Worm (Caenorhabditis elegans) whole organism, L3 larva: ENCODE data around the gene F02E11.2.

Experiments used
- R02D3.7 ChIP-seq: fragments of 150-350 bp; optimal IDR thresholded peaks from 2 replicates; lab custom pipeline; 2014; ENCODE audit warnings: missing biosample characterization, missing genetic modification characterization
- ZK546.5 ChIP-seq: sonication (generic microtip); optimal IDR thresholded peaks from 2 replicates; lab custom pipeline; 2017; ENCODE audit warnings: missing biosample characterization, missing genetic modification characterization
- aly-2 ChIP-seq: fragments of 150-350 bp; optimal IDR thresholded peaks from 2 replicates; lab custom pipeline; 2014; ENCODE audit warnings: missing biosample characterization, missing genetic modification characterization
- ceh-16 ChIP-seq: sonication (generic microtip); optimal IDR thresholded peaks from 2 replicates; lab custom pipeline; 2017; ENCODE audit warnings: missing biosample characterization, missing genetic modification characterization
- ceh-82 ChIP-seq: fragments of 150-350 bp; optimal IDR thresholded peaks from 2 replicates; lab custom pipeline; 2014; ENCODE audit warnings: missing biosample characterization, missing genetic modification characterization
- daf-12 ChIP-seq: fragments of 150-350 bp; optimal IDR thresholded peaks from 2 replicates; lab custom pipeline; 2014; ENCODE audit warnings: missing biosample characterization, missing genetic modification reagents, missing genetic modification characterization
- egl-27 ChIP-seq: sonication (generic microtip); optimal IDR thresholded peaks from 4 replicates; lab custom pipeline; 2017; ENCODE audit warnings: missing biosample characterization, missing genetic modification reagents, missing genetic modification characterization
- egl-5 ChIP-seq: fragments of 150-350 bp; optimal IDR thresholded peaks from 2 replicates; lab custom pipeline; 2017; ENCODE audit warnings: missing biosample characterization, missing genetic modification reagents, missing genetic modification characterization, inconsistent platforms
- elt-1 ChIP-seq: fragments of 150-350 bp; optimal IDR thresholded peaks from 2 replicates; lab custom pipeline; 2014; ENCODE audit warnings: missing biosample characterization, missing genetic modification characterization
- elt-2 ChIP-seq: sonication (generic microtip); optimal IDR thresholded peaks from 2 replicates; lab custom pipeline; 2016; ENCODE audit warnings: missing genetic modification reagents, mild to moderate bottlenecking, missing genetic modification characterization, missing compliant biosample characterization
- elt-3 ChIP-seq, 3 experiments: fragments of 150-350 bp in 1 of 3; sonication (generic microtip) in 2 of 3; optimal IDR thresholded peaks; 2 replicates in 2 of 3; 4 replicates in 1 of 3; lab custom pipeline; 2014 to 2017; ENCODE audit warnings: missing biosample characterization in 3 of 3, missing genetic modification characterization in 3 of 3
- eor-1 ChIP-seq, 2 experiments: fragments of 150-350 bp; optimal IDR thresholded peaks; 2 replicates each; lab custom pipeline; 2014 to 2018; ENCODE audit warnings: missing biosample characterization in 2 of 2, missing genetic modification characterization in 2 of 2
- fkh-10 ChIP-seq: sonication (generic microtip); optimal IDR thresholded peaks from 2 replicates; lab custom pipeline; 2017; ENCODE audit warnings: missing biosample characterization, missing genetic modification reagents, missing genetic modification characterization
- fos-1 ChIP-seq: fragments of 150-350 bp; optimal IDR thresholded peaks from 2 replicates; lab custom pipeline; 2014; ENCODE audit warnings: missing biosample characterization, missing genetic modification characterization
- hmg-11 ChIP-seq: sonication (generic microtip); optimal IDR thresholded peaks from 2 replicates; lab custom pipeline; 2016; ENCODE audit warnings: missing genetic modification characterization, missing compliant biosample characterization
- jun-1 ChIP-seq: fragments of 150-350 bp; optimal IDR thresholded peaks from 2 replicates; lab custom pipeline; 2014; ENCODE audit warnings: missing biosample characterization, missing genetic modification reagents, missing genetic modification characterization
- lin-15B ChIP-seq: fragments of 150-350 bp; optimal IDR thresholded peaks from 2 replicates; lab custom pipeline; 2014; ENCODE audit warnings: missing biosample characterization, missing genetic modification characterization
- mml-1 ChIP-seq: fragments of 150-350 bp; sonication (generic microtip); optimal IDR thresholded peaks from 3 replicates; lab custom pipeline; 2014; ENCODE audit warnings: missing biosample characterization, missing genetic modification characterization
- nfya-1 ChIP-seq: sonication (generic microtip); optimal IDR thresholded peaks from 2 replicates; lab custom pipeline; 2017; ENCODE audit warnings: missing genetic modification characterization, mild to moderate bottlenecking, missing compliant biosample characterization, antibody characterized with exemption, moderate library complexity; ENCODE audit not compliant: insufficient read depth
- nhr-11 ChIP-seq: fragments of 150-350 bp; optimal IDR thresholded peaks from 2 replicates; lab custom pipeline; 2014; ENCODE audit warnings: missing biosample characterization, missing genetic modification characterization
- nhr-12 ChIP-seq: fragments of 150-350 bp; optimal IDR thresholded peaks from 2 replicates; lab custom pipeline; 2014; ENCODE audit warnings: missing biosample characterization, missing genetic modification characterization
- nhr-23 ChIP-seq: fragments of 150-350 bp; optimal IDR thresholded peaks from 2 replicates; lab custom pipeline; 2014; ENCODE audit warnings: missing biosample characterization, missing genetic modification reagents, missing genetic modification characterization
- nhr-25 ChIP-seq: sonication (generic microtip); optimal IDR thresholded peaks from 2 replicates; lab custom pipeline; 2017; ENCODE audit warnings: missing biosample characterization, missing genetic modification characterization
- nhr-28 ChIP-seq: fragments of 150-350 bp; optimal IDR thresholded peaks from 2 replicates; lab custom pipeline; 2014; ENCODE audit warnings: missing biosample characterization, missing genetic modification characterization
- nhr-43 ChIP-seq: sonication (generic microtip); optimal IDR thresholded peaks from 2 replicates; lab custom pipeline; 2016; ENCODE audit warnings: mild to moderate bottlenecking, missing genetic modification characterization, missing compliant biosample characterization; ENCODE audit not compliant: poor library complexity, severe bottlenecking
- nhr-67 ChIP-seq: fragments of 150-350 bp; optimal IDR thresholded peaks from 2 replicates; lab custom pipeline; 2014; ENCODE audit warnings: missing biosample characterization, missing genetic modification characterization
- nhr-76 ChIP-seq: fragments of 150-350 bp; sonication (generic microtip); optimal IDR thresholded peaks from 5 replicates; lab custom pipeline; 2014; ENCODE audit warnings: missing biosample characterization, missing genetic modification characterization
- nhr-77 ChIP-seq: fragments of 150-350 bp; optimal IDR thresholded peaks from 2 replicates; lab custom pipeline; 2014; ENCODE audit warnings: missing biosample characterization, missing genetic modification characterization
- pqm-1 ChIP-seq: fragments of 150-350 bp; optimal IDR thresholded peaks from 2 replicates; lab custom pipeline; 2017; ENCODE audit warnings: missing biosample characterization, missing genetic modification characterization, inconsistent platforms
- sea-2 ChIP-seq: fragments of 150-350 bp; sonication (generic microtip); optimal IDR thresholded peaks from 4 replicates; lab custom pipeline; 2014; ENCODE audit warnings: missing biosample characterization, missing genetic modification reagents, missing genetic modification characterization
- skn-1 ChIP-seq: fragments of 150-350 bp; optimal IDR thresholded peaks from 2 replicates; lab custom pipeline; 2014; ENCODE audit warnings: missing biosample characterization, missing genetic modification characterization
- tbx-2 ChIP-seq: sonication (generic microtip); optimal IDR thresholded peaks from 2 replicates; lab custom pipeline; 2016; ENCODE audit warnings: mild to moderate bottlenecking, missing genetic modification characterization, missing compliant biosample characterization
- unc-39 ChIP-seq: sonication (generic microtip); optimal IDR thresholded peaks from 4 replicates; lab custom pipeline; 2017; ENCODE audit warnings: missing biosample characterization, missing genetic modification characterization
- unc-62 ChIP-seq: fragments of 150-350 bp; sonication (generic microtip); optimal IDR thresholded peaks from 4 replicates; lab custom pipeline; 2014; ENCODE audit warnings: missing biosample characterization, missing genetic modification reagents, missing genetic modification characterization
- zag-1 ChIP-seq: fragments of 150-350 bp; optimal IDR thresholded peaks from 2 replicates; lab custom pipeline; 2014; ENCODE audit warnings: missing biosample characterization, missing genetic modification characterization
- ztf-4 ChIP-seq: fragments of 150-350 bp; optimal IDR thresholded peaks from 2 replicates; lab custom pipeline; 2014; ENCODE audit warnings: missing biosample characterization, missing genetic modification characterization

Gene F02E11.2

ce11 chrII:3241842-3242241, 20.8 kb upstream of the F02E11.2 start:
- TF ChIP-seq ceh-82 (tag; lab: Kevin White, UChicago): no peak
- TF ChIP-seq nhr-23: peak; percentile 35
- peak in 1 of 3 experiments; percentile 27 for TF ChIP-seq elt-3 (tag; optimal IDR thresholded peaks at IDR 0.05; lab: Kevin White, UChicago)
- no peak for TF ChIP-seq nhr-25 (tag; lab: Kevin White, UChicago)
- TF ChIP-seq daf-12: no peak

- TF ChIP-seq nhr-43 (tag; lab: Kevin White, UChicago): no peak
- TF ChIP-seq unc-39 (tag; lab: Kevin White, UChicago): no peak
- TF ChIP-seq fkh-10: no peak
- no peak for TF ChIP-seq ceh-82 (tag; lab: Kevin White, UChicago)
- no peak for TF ChIP-seq skn-1 (tag; lab: Kevin White, UChicago)
- no peak for TF ChIP-seq nhr-12
- no peak for TF ChIP-seq egl-5 (tag; lab: Kevin White, UChicago)
- no peak for TF ChIP-seq nhr-67 (tag; lab: Kevin White, UChicago)
- no peak for TF ChIP-seq egl-27 (tag; lab: Kevin White, UChicago)
- TF ChIP-seq elt-2 (tag; lab: Kevin White, UChicago): no peak
- no peak for TF ChIP-seq eor-1 (tag; optimal IDR thresholded peaks at IDR 0.05; lab: Kevin White, UChicago)
- no peak for TF ChIP-seq sea-2 (GFP tag; lab: Kevin White, UChicago)
- no peak for TF ChIP-seq zag-1
- TF ChIP-seq unc-62 (GFP tag; lab: Kevin White, UChicago): no peak
- no peak for TF ChIP-seq nhr-76 (tag; lab: Kevin White, UChicago)
- TF ChIP-seq pqm-1 (tag; lab: Kevin White, UChicago): no peak
- TF ChIP-seq mml-1 (tag; lab: Kevin White, UChicago): no peak
- TF ChIP-seq ZK546.5 (tag; lab: Kevin White, UChicago): no peak
- no peak for TF ChIP-seq fos-1 (tag; lab: Kevin White, UChicago)
Measured at ce11 chrII:3244070-3244469, 18.5 kb upstream of the F02E11.2 start, which contains the start of gene C17F4.12. C17F4.12 (minus strand) TSS chrII:3244170.

ce11 chrII:3244758-3245157, 17.8 kb upstream of the F02E11.2 start:
- no peak for TF ChIP-seq mml-1 (tag; lab: Kevin White, UChicago)
- TF ChIP-seq nfya-1 (tag; lab: Kevin White, UChicago): no peak
- TF ChIP-seq nhr-77 (tag; lab: Kevin White, UChicago): peak; percentile 54
- no peak for TF ChIP-seq unc-39 (tag; lab: Kevin White, UChicago)
- TF ChIP-seq ztf-4 (tag; lab: Kevin White, UChicago): no peak
- TF ChIP-seq zag-1: no peak
- TF ChIP-seq egl-5 (tag; lab: Kevin White, UChicago): no peak
- peak; percentile 50 for TF ChIP-seq elt-2 (tag; lab: Kevin White, UChicago)
- TF ChIP-seq fos-1 (tag; lab: Kevin White, UChicago): peak; percentile 9
- TF ChIP-seq nhr-67 (tag; lab: Kevin White, UChicago): no peak
- no peak for TF ChIP-seq ceh-82 (tag; lab: Kevin White, UChicago)
- no peak for TF ChIP-seq nhr-43 (tag; lab: Kevin White, UChicago)
- TF ChIP-seq fkh-10: no peak
- TF ChIP-seq jun-1 (tag; lab: Kevin White, UChicago): no peak
- TF ChIP-seq hmg-11: no peak
- no peak for TF ChIP-seq egl-27 (tag; lab: Kevin White, UChicago)
- no peak for TF ChIP-seq nhr-76 (tag; lab: Kevin White, UChicago)
- no peak for TF ChIP-seq nhr-11 (tag; lab: Kevin White, UChicago)
- no peak for TF ChIP-seq ceh-16 (tag; lab: Kevin White, UChicago)
- no peak for TF ChIP-seq elt-1 (tag; lab: Kevin White, UChicago)
- TF ChIP-seq tbx-2 (tag; lab: Kevin White, UChicago): no peak

ce11 chrII:3245836-3246235, 16.8 kb upstream of the F02E11.2 start, which contains the start of gene C17F4.7:
C17F4.7 (minus strand) TSS chrII:3246015.
- TF ChIP-seq ceh-82 (tag; lab: Kevin White, UChicago) (no peak), jun-1 (tag; lab: Kevin White, UChicago) (peak; percentile 71), pqm-1 (tag; lab: Kevin White, UChicago) (peak; percentile 96), elt-2 (tag; lab: Kevin White, UChicago) (peak; percentile 99)

- TF ChIP-seq lin-15B (tag; lab: Kevin White, UChicago) (no peak), ceh-16 (tag; lab: Kevin White, UChicago) (no peak), nhr-23 (no peak), unc-39 (tag; lab: Kevin White, UChicago) (no peak), R02D3.7 (no peak), ZK546.5 (tag; lab: Kevin White, UChicago) (no peak), nhr-25 (tag; lab: Kevin White, UChicago) (no peak), mml-1 (tag; lab: Kevin White, UChicago) (no peak), zag-1 (no peak), elt-1 (tag; lab: Kevin White, UChicago) (no peak), nhr-28 (tag; lab: Kevin White, UChicago) (no peak), aly-2 (no peak), nhr-43 (tag; lab: Kevin White, UChicago) (no peak)
- TF ChIP-seq, all 47 proteins: peak for 0
Measured at ce11 chrII:3247556-3247955, 15.0 kb upstream of the F02E11.2 start.
